Worm (Caenorhabditis elegans) whole organism, young adult: ENCODE measurements around the gene sahd-1.
A peak's percentile ranks its signal among the peaks of the same experiment; 100 is the strongest.

Source experiments
- F49E8.2 ChIP-seq: sonication (generic microtip); optimal IDR thresholded peaks from 3 replicates; lab custom pipeline; 2017; ENCODE audit warnings: missing genetic modification characterization, mild to moderate bottlenecking, missing compliant biosample characterization, antibody characterized with exemption, moderate library complexity; ENCODE audit not compliant: insufficient read depth
- Y79H2A.3 ChIP-seq: fragments of 200-800 bp; sonication (Bioruptor generic); conservative IDR thresholded peaks from 2 replicates; pipeline ENCODE4 v1.3.6; 2022; ENCODE audit warnings: missing genetic modification reagents, missing genetic modification characterization, missing compliant biosample characterization
- aptf-2 ChIP-seq: fragments of 200-800 bp; sonication (Bioruptor generic); conservative IDR thresholded peaks from 2 replicates; pipeline ENCODE4 v1.3.6; 2022; ENCODE audit warnings: missing genetic modification reagents, missing genetic modification characterization, missing compliant biosample characterization
- bed-1 ChIP-seq: fragments of 200-800 bp; sonication (Bioruptor generic); IDR thresholded peaks from 2 replicates; pipeline ENCODE4 v1.3.6; 2022; ENCODE audit warnings: missing genetic modification reagents, missing genetic modification characterization, missing compliant biosample characterization
- bed-2 ChIP-seq: fragments of 200-800 bp; sonication (Bioruptor generic); IDR thresholded peaks from 2 replicates; pipeline ENCODE4 v1.3.6; 2022; ENCODE audit warnings: missing genetic modification reagents, missing genetic modification characterization, missing compliant biosample characterization
- ceh-91 ChIP-seq: fragments of 200-800 bp; sonication (Bioruptor generic); IDR thresholded peaks from 2 replicates; pipeline ENCODE4 v1.3.6; 2022; ENCODE audit warnings: missing genetic modification reagents, missing genetic modification characterization, missing compliant biosample characterization
- die-1 ChIP-seq: sonication (generic microtip); optimal IDR thresholded peaks from 2 replicates; lab custom pipeline; 2016; ENCODE audit warnings: missing genotype, mild to moderate bottlenecking, missing genetic modification characterization, missing compliant biosample characterization
- efl-1 ChIP-seq: fragments of 150-350 bp; optimal IDR thresholded peaks from 2 replicates; lab custom pipeline; 2014; ENCODE audit warnings: missing biosample characterization, missing genetic modification reagents, missing genetic modification characterization
- egl-44 ChIP-seq: fragments of 200-800 bp; sonication (Bioruptor generic); IDR thresholded peaks from 2 replicates; pipeline ENCODE4 v1.3.6; 2022; ENCODE audit warnings: missing genetic modification reagents, missing genetic modification characterization, missing compliant biosample characterization
- hmg-1.2 ChIP-seq: fragments of 200-800 bp; sonication (Bioruptor generic); IDR thresholded peaks from 2 replicates; pipeline ENCODE4 v1.3.6; 2022; ENCODE audit warnings: missing genetic modification reagents, missing genetic modification characterization, missing compliant biosample characterization
- lin-35 ChIP-seq, 3 experiments: fragments of 150-350 bp in 2 of 3; sonication (generic microtip) in 1 of 3; optimal IDR thresholded peaks; 2 replicates each; lab custom pipeline; 2014 to 2018; ENCODE audit warnings: missing biosample characterization in 3 of 3, missing genetic modification characterization in 3 of 3, missing genetic modification reagents in 3 of 3
- mcd-1 ChIP-seq: fragments of 200-800 bp; sonication (Bioruptor generic); IDR thresholded peaks from 2 replicates; pipeline ENCODE4 v1.3.6; 2022; ENCODE audit warnings: missing genetic modification reagents, missing genetic modification characterization, missing compliant biosample characterization
- nhr-179 ChIP-seq: sonication (generic microtip); optimal IDR thresholded peaks from 2 replicates; lab custom pipeline; 2016; ENCODE audit warnings: mild to moderate bottlenecking, missing genetic modification characterization, missing compliant biosample characterization
- nhr-80 ChIP-seq: sonication (generic microtip); optimal IDR thresholded peaks from 2 replicates; lab custom pipeline; 2016; ENCODE audit warnings: missing genetic modification characterization, missing compliant biosample characterization
- snpc-1.1 ChIP-seq: sonication (generic microtip); optimal IDR thresholded peaks from 2 replicates; lab custom pipeline; 2017; ENCODE audit warnings: missing genetic modification characterization, mild to moderate bottlenecking, missing compliant biosample characterization, antibody characterized with exemption, moderate library complexity, missing genotype, missing genetic modification reagents; ENCODE audit not compliant: insufficient read depth
- unc-130 ChIP-seq: sonication (generic microtip); optimal IDR thresholded peaks from 2 replicates; lab custom pipeline; 2016; ENCODE audit warnings: missing genetic modification reagents, missing genetic modification characterization, missing compliant biosample characterization
- ztf-25 ChIP-seq: fragments of 200-800 bp; sonication (Bioruptor generic); IDR thresholded peaks from 2 replicates; pipeline ENCODE4 v1.3.6; 2022; ENCODE audit warnings: missing genetic modification reagents, missing genetic modification characterization, missing compliant biosample characterization

Gene sahd-1

ce11 chrII:5460911-5461310 lies 53.8 kb downstream of the sahd-1 start:
- TF ChIP-seq unc-130 (no peak), ceh-91 (no peak), nhr-80 (no peak), lin-35 (GFP tag; optimal IDR thresholded peaks at IDR 0.05; lab: Kevin White, UChicago) (no peak), efl-1 (GFP tag; lab: Kevin White, UChicago) (no peak), mcd-1 (no peak), nhr-179 (tag; lab: Kevin White, UChicago) (no peak), F49E8.2 (tag; lab: Kevin White, UChicago) (no peak), Y79H2A.3 (GFP tag; lab: Robert Waterston, UW) (no peak), ztf-25 (GFP tag; lab: Robert Waterston, UW) (no peak), aptf-2 (GFP tag; lab: Robert Waterston, UW) (no peak), egl-44 (no peak), bed-1 (no peak), snpc-1.1 (tag; lab: Kevin White, UChicago) (no peak), bed-2 (GFP tag; lab: Robert Waterston, UW) (no peak)

- TF ChIP-seq die-1 (tag; lab: Kevin White, UChicago): no peak
- peak; percentile 87 for TF ChIP-seq hmg-1.2 (GFP tag; lab: Robert Waterston, UW)
- TF ChIP-seq, all 124 proteins: peak for 1
Measured at ce11 chrII:5459534-5459933, 55.2 kb downstream of the sahd-1 start.
